Fruit fly (Drosophila melanogaster) whole organism, embryonic: ENCODE measurements around the gene cup.

Experiments used
- Awh ChIP-seq: fragments of 200-800 bp; sonication (Bioruptor generic); IDR thresholded peaks from 2 replicates; pipeline ENCODE4, ENCODE4 v1.3.6; 2022; ENCODE audit warnings: missing biosample characterization, missing genetic modification characterization
- CG10321 ChIP-seq: fragments of 200-800 bp; sonication (Bioruptor generic); IDR thresholded peaks from 2 replicates; pipeline ENCODE4 v1.3.6; 2022; ENCODE audit warnings: missing biosample characterization, missing genetic modification characterization
- CG10543 ChIP-seq: fragments of 200-800 bp; sonication (Bioruptor generic); optimal IDR thresholded peaks from 3 replicates; lab custom pipeline; 2017; ENCODE audit warnings: missing biosample characterization, mild to moderate bottlenecking, missing genetic modification characterization, moderate library complexity
- CG11398 ChIP-seq: fragments of 200-800 bp; sonication (Bioruptor generic); optimal IDR thresholded peaks from 2 replicates; lab custom pipeline; 2016; ENCODE audit warnings: missing biosample characterization, missing genetic modification characterization
- CG14441 ChIP-seq: fragments of 200-800 bp; sonication (Bioruptor generic); IDR thresholded peaks from 2 replicates; pipeline ENCODE4 v1.3.6; 2022; ENCODE audit warnings: missing biosample characterization, missing genetic modification characterization
- CG15011 ChIP-seq: fragments of 200-800 bp; sonication (Bioruptor generic); optimal IDR thresholded peaks from 3 replicates; lab custom pipeline; 2018; ENCODE audit warnings: missing biosample characterization, mild to moderate bottlenecking, missing genetic modification characterization
- CG17568 ChIP-seq: fragments of 200-800 bp; sonication (Bioruptor generic); optimal IDR thresholded peaks from 2 replicates; lab custom pipeline; 2018; ENCODE audit warnings: missing biosample characterization, mild to moderate bottlenecking, missing genetic modification characterization, moderate library complexity
- CG17802 ChIP-seq: fragments of 200-800 bp; sonication (Bioruptor generic); optimal IDR thresholded peaks from 2 replicates; lab custom pipeline; 2018; ENCODE audit warnings: missing biosample characterization, mild to moderate bottlenecking, missing genetic modification characterization, moderate library complexity
- CG3726 ChIP-seq: fragments of 200-800 bp; sonication (Bioruptor generic); IDR thresholded peaks from 3 replicates; pipeline ENCODE4, ENCODE4 v1.3.6; 2022; ENCODE audit warnings: missing biosample characterization, missing genetic modification characterization
- CG42726 ChIP-seq: fragments of 200-800 bp; sonication (Bioruptor generic); IDR thresholded peaks from 2 replicates; pipeline ENCODE4 v1.3.6; 2022; ENCODE audit warnings: missing biosample characterization, missing genetic modification characterization; ENCODE audit not compliant: partially characterized antibody
- CG4820 ChIP-seq: fragments of 200-800 bp; sonication (Bioruptor generic); optimal IDR thresholded peaks from 3 replicates; lab custom pipeline; 2016; ENCODE audit warnings: missing biosample characterization, missing genetic modification characterization
- CG5953 ChIP-seq: fragments of 200-800 bp; sonication (Bioruptor generic); IDR thresholded peaks from 2 replicates; pipeline ENCODE4 v1.3.6; 2022; ENCODE audit warnings: missing biosample characterization, missing genetic modification characterization
- CG6813 ChIP-seq: fragments of 200-800 bp; sonication (Bioruptor generic); optimal IDR thresholded peaks from 2 replicates; lab custom pipeline; 2017; ENCODE audit warnings: missing biosample characterization, missing genetic modification characterization, mild to moderate bottlenecking, moderate library complexity, missing genetic modification reagents
- CG7372 ChIP-seq: fragments of 200-800 bp; sonication (Bioruptor generic); IDR thresholded peaks from 2 replicates; pipeline ENCODE4 v1.3.6; 2022; ENCODE audit warnings: missing biosample characterization, missing genetic modification characterization
- CG8944 ChIP-seq: fragments of 200-800 bp; sonication (Bioruptor generic); optimal IDR thresholded peaks from 3 replicates; lab custom pipeline; 2016; ENCODE audit warnings: missing biosample characterization, missing genetic modification characterization
- CG9876 ChIP-seq: fragments of 200-800 bp; sonication (Bioruptor generic); optimal IDR thresholded peaks from 2 replicates; lab custom pipeline; 2016; ENCODE audit warnings: missing biosample characterization, missing genetic modification characterization
- CTCF ChIP-seq: fragments of 200-800 bp; sonication (Bioruptor generic); optimal IDR thresholded peaks from 2 replicates; lab custom pipeline; 2017; ENCODE audit warnings: missing biosample characterization, mild to moderate bottlenecking, missing genetic modification characterization, moderate library complexity
- Chrac-16 ChIP-seq: fragments of 200-800 bp; sonication (Bioruptor generic); optimal IDR thresholded peaks from 3 replicates; lab custom pipeline; 2016; ENCODE audit warnings: missing biosample characterization, missing genetic modification characterization
- Dref ChIP-seq: fragments of 200-800 bp; sonication (Bioruptor generic); IDR thresholded peaks from 2 replicates; pipeline ENCODE4 v1.3.6; 2022; ENCODE audit warnings: missing biosample characterization, missing genetic modification characterization
- Drgx ChIP-seq: fragments of 200-800 bp; sonication (Bioruptor generic); IDR thresholded peaks from 2 replicates; pipeline ENCODE4 v1.3.6; 2022; ENCODE audit warnings: missing biosample characterization, missing genetic modification characterization
- Eip74EF ChIP-seq, 2 experiments: fragments of 200-800 bp in 1 of 2; fragments of >200 bp in 1 of 2; sonication (Bioruptor generic) in 1 of 2; optimal IDR thresholded peaks; 2 replicates each; lab custom pipeline; 2017 to 2019; ENCODE audit warnings: missing biosample characterization in 2 of 2, missing genetic modification characterization in 2 of 2, mild to moderate bottlenecking in 1 of 2, moderate library complexity in 1 of 2
- GATAe ChIP-seq: fragments of 200-800 bp; sonication (Bioruptor generic); conservative IDR thresholded peaks from 2 replicates; pipeline ENCODE4 v1.3.6; 2022; ENCODE audit warnings: missing biosample characterization, missing genetic modification characterization
- HLH4C ChIP-seq: fragments of 200-800 bp; sonication (Bioruptor generic); IDR thresholded peaks from 3 replicates; pipeline ENCODE4 v1.3.6; 2022; ENCODE audit warnings: missing biosample characterization, missing genetic modification characterization; ENCODE audit not compliant: partially characterized antibody
- Max ChIP-seq: fragments of 200-800 bp; sonication (Bioruptor generic); optimal IDR thresholded peaks from 2 replicates; lab custom pipeline; 2016; ENCODE audit warnings: missing biosample characterization, mild to moderate bottlenecking, missing genetic modification characterization
- Med ChIP-seq: fragments of 200-800 bp; sonication (Bioruptor generic); peaks from one replicate; lab custom pipeline; 2016; ENCODE audit warnings: missing biosample characterization, missing genetic modification characterization, mild to moderate bottlenecking, inconsistent platforms, moderate library complexity
- Meics ChIP-seq: fragments of 200-800 bp; sonication (Bioruptor generic); optimal IDR thresholded peaks from 2 replicates; lab custom pipeline; 2017; ENCODE audit warnings: missing biosample characterization, mild to moderate bottlenecking, missing genetic modification characterization
- NFAT ChIP-seq: fragments of 200-800 bp; sonication (Bioruptor generic); IDR thresholded peaks from 2 replicates; pipeline ENCODE4 v1.3.6; 2022; ENCODE audit warnings: missing biosample characterization, missing genetic modification characterization
- Sox100B ChIP-seq: fragments of 200-800 bp; sonication (Bioruptor generic); optimal IDR thresholded peaks from 3 replicates; lab custom pipeline; 2018; ENCODE audit warnings: missing biosample characterization, mild to moderate bottlenecking, missing genetic modification characterization
- Ssrp ChIP-seq: fragments of 200-800 bp; sonication (Bioruptor generic); optimal IDR thresholded peaks from 2 replicates; lab custom pipeline; 2018; ENCODE audit warnings: missing biosample characterization, mild to moderate bottlenecking, missing genetic modification characterization, moderate library complexity
- Taf1 ChIP-seq: fragments of 200-800 bp; sonication (Bioruptor generic); IDR thresholded peaks from 2 replicates; pipeline ENCODE4 v1.3.6; 2022; ENCODE audit warnings: missing biosample characterization, missing genetic modification characterization
- Xrp1 ChIP-seq: fragments of 200-800 bp; sonication (Bioruptor generic); IDR thresholded peaks from 2 replicates; pipeline ENCODE4 v1.3.6; 2022; ENCODE audit warnings: missing biosample characterization, missing genetic modification characterization
- ab ChIP-seq: fragments of 200-800 bp; sonication (Bioruptor generic); optimal IDR thresholded peaks from 2 replicates; lab custom pipeline; 2016; ENCODE audit warnings: missing biosample characterization, missing genetic modification characterization
- cwo ChIP-seq: fragments of 200-800 bp; sonication (Bioruptor generic); optimal IDR thresholded peaks from 3 replicates; lab custom pipeline; 2017; ENCODE audit warnings: missing biosample characterization, missing genetic modification characterization, mild to moderate bottlenecking, moderate library complexity, missing genetic modification reagents
- emc ChIP-seq: fragments of 200-800 bp; sonication (Bioruptor generic); optimal IDR thresholded peaks from 2 replicates; lab custom pipeline; 2016; ENCODE audit warnings: missing biosample characterization, missing genetic modification characterization
- esg ChIP-seq: fragments of 200-800 bp; sonication (Bioruptor generic); conservative IDR thresholded peaks from 2 replicates; pipeline ENCODE4 v1.3.6; 2022; ENCODE audit warnings: missing biosample characterization, missing genetic modification characterization
- gcm ChIP-seq: fragments of 200-800 bp; sonication (Bioruptor generic); optimal IDR thresholded peaks from 2 replicates; lab custom pipeline; 2019; ENCODE audit warnings: missing biosample characterization, mild to moderate bottlenecking, missing genetic modification characterization, moderate library complexity
- gem ChIP-seq: fragments of 200-800 bp; sonication (Bioruptor generic); optimal IDR thresholded peaks from 2 replicates; lab custom pipeline; 2019; ENCODE audit warnings: missing biosample characterization, mild to moderate bottlenecking, missing genetic modification characterization, moderate library complexity
- gsb ChIP-seq: fragments of 200-800 bp; sonication (Bioruptor generic); IDR thresholded peaks from 2 replicates; pipeline ENCODE4 v1.3.6; 2022; ENCODE audit warnings: missing biosample characterization, missing genetic modification characterization
- gsb-n ChIP-seq: fragments of 200-800 bp; sonication (Bioruptor generic); optimal IDR thresholded peaks from 3 replicates; lab custom pipeline; 2018; ENCODE audit warnings: missing biosample characterization, mild to moderate bottlenecking, missing genetic modification characterization
- h ChIP-seq: fragments of >200 bp; optimal IDR thresholded peaks from 2 replicates; lab custom pipeline; 2017
- ind ChIP-seq: fragments of 200-800 bp; sonication (Bioruptor generic); optimal IDR thresholded peaks from 3 replicates; lab custom pipeline; 2016; ENCODE audit warnings: missing biosample characterization, missing genetic modification characterization
- insv ChIP-seq, 2 experiments: fragments of 200-800 bp; sonication (Bioruptor generic); optimal IDR thresholded peaks; 3 replicates each; lab custom pipeline; 2016 to 2018; ENCODE audit warnings: missing biosample characterization in 2 of 2, missing genetic modification characterization in 2 of 2
- nerfin-2 ChIP-seq: fragments of 200-800 bp; sonication (Bioruptor generic); IDR thresholded peaks from 2 replicates; pipeline ENCODE4 v1.3.6; 2022; ENCODE audit warnings: missing biosample characterization, missing genetic modification characterization; ENCODE audit not compliant: partially characterized antibody
- peb ChIP-seq: fragments of 200-800 bp; sonication (Bioruptor generic); IDR thresholded peaks from 2 replicates; pipeline ENCODE4 v1.3.6; 2022; ENCODE audit warnings: missing biosample characterization, missing genetic modification characterization
- row ChIP-seq: fragments of 200-800 bp; sonication (Bioruptor generic); IDR thresholded peaks from 3 replicates; pipeline ENCODE4 v1.3.6; 2022; ENCODE audit warnings: missing biosample characterization, missing genetic modification characterization
- salm ChIP-seq: fragments of 200-800 bp; sonication (Bioruptor generic); optimal IDR thresholded peaks from 2 replicates; lab custom pipeline; 2018; ENCODE audit warnings: missing biosample characterization, mild to moderate bottlenecking, missing genetic modification characterization
- schlank ChIP-seq: fragments of 200-800 bp; sonication (Bioruptor generic); optimal IDR thresholded peaks from 2 replicates; lab custom pipeline; 2018; ENCODE audit warnings: missing biosample characterization, mild to moderate bottlenecking, missing genetic modification characterization
- stc ChIP-seq: fragments of 200-800 bp; sonication (Bioruptor generic); IDR thresholded peaks from 2 replicates; pipeline ENCODE4 v1.3.6; 2022; ENCODE audit warnings: missing biosample characterization, missing genetic modification characterization
- zen ChIP-seq: fragments of 200-800 bp; sonication (Bioruptor generic); optimal IDR thresholded peaks from 3 replicates; lab custom pipeline; 2018; ENCODE audit warnings: missing biosample characterization, mild to moderate bottlenecking, missing genetic modification characterization, moderate library complexity

The cup gene

DNA sequence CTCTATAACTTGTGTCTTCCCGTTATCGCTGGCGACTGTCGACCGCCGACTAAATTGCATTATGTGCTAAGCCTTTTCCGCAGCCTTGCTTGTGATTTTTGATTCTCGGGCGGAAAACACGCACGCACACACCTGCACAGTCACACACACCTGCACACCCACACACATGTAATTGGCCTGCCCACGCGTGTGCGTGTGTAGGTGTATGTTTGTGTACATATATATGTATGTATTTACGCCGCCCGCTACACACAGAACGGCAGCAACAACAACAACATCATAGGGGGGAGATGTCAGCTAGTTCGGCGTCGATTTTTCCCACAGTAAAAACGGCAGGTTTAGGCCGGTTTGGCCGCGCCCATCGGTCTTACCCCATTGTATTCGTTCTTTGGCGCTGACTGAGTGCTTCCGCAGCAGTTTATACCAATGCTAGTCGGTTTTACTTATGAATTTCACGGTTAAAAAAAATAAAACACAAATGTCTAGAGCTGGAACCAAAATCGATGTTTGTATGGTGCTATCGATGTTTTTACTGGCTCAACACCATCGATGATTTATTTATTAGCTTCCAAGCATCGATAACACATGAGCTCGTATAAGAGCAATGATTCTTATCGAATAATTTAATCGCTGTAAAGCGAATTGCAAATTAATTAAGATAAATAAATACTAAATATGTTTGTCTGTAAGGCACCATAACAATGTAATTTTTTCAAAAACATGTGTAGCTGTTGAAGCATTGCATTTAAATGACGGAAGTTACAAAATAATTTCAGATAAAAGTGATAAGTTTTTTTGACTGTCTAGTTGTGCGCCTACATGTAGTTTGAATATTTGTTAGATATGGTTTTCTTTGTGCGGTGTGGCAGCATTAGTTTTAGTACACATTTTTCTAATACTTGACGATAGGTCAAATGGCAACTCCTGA lies 59.6 kb downstream of the cup start, which contains the start of gene homer (continued):
- TF ChIP-seq insv (GFP tag; optimal IDR thresholded peaks at IDR 0.05; lab: Kevin White, UChicago) (no peak), Ssrp (no peak), gem (tag; lab: Kevin White, UChicago) (no peak), row (peak; percentile 47; the same call in 2 of the 3 replicates), Drgx (GFP tag; lab: Robert Waterston, UW) (no peak), stc (GFP tag; lab: Robert Waterston, UW) (no peak; the same call in 1 of the 2 replicates), zen (tag; lab: Kevin White, UChicago) (peak; percentile 38), Awh (GFP tag; lab: Robert Waterston, UW) (no peak), cwo (no peak), Eip74EF (GFP tag; optimal IDR thresholded peaks at IDR 0.05; lab: Kevin White, UChicago) (no peak), ab (no peak), CG7372 (GFP tag; lab: Robert Waterston, UW) (0 out of 2 replicates have a peak, but pooled peaks have one; percentile 11), HLH4C (GFP tag; lab: Robert Waterston, UW) (peak; percentile 97), ind (peak; percentile 16), Meics (no peak), Sox100B (GFP tag; lab: Kevin White, UChicago) (no peak), CG10543 (peak; percentile 50), gcm (GFP tag; lab: Kevin White, UChicago) (no peak), Dref (GFP tag; lab: Robert Waterston, UW) (peak; percentile 98)
- TF ChIP-seq, all 482 proteins: peak for 129

DNA sequence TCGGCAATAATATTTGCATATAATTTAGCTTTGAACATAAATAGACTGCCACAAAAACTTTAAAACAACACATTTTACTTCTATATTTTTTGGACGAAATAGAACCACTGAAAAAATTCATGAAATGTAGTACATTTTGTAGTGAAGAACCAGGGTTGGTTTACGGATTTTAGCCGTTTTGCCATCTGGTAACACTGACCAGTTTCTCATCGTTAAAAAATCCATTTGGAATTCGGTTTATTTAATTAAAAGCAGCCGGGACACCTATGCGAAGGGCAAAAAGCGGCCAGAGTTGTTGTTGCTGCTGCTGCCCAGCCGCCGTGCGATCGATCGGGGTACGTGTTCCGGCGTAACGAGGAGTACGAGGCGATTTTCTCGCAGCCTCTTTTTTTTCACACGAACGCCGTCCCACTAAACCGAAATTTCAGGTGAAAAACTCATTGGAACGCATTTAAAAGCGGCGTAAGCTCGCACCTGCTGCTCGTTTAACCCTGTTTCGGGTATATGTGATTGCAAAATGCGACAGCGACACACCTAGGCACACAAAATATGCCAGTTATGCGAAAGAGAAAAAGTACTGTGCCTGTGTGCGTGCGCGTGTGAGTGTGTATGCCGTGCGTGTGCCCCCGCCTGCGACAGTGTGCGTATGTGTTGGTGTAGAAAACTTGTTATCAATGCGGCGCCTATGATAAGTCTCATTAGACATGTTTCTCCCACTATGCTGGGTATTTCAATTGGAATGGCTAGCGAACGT lies 60.5 kb downstream of the cup start, which contains the start of gene Liprin-alpha:
Gene Liprin-alpha, plus strand, starts transcription at position 154 of the 754 bp plus-strand sequence.
- TF ChIP-seq peb (GFP tag; lab: Robert Waterston, UW): no peak
- no peak for TF ChIP-seq CG5953 (GFP tag; lab: Robert Waterston, UW)
- no peak for TF ChIP-seq Xrp1 (GFP tag; lab: Robert Waterston, UW)
- no peak for TF ChIP-seq CG4820 (GFP tag; lab: Kevin White, UChicago)
- TF ChIP-seq CG6813: no peak
- no peak for TF ChIP-seq CG10321 (GFP tag; lab: Robert Waterston, UW)
- no peak for TF ChIP-seq Chrac-16 (GFP tag; lab: Kevin White, UChicago)
- TF ChIP-seq CG17568: no peak
- no peak for TF ChIP-seq CG15011 (GFP tag; lab: Kevin White, UChicago)
- no peak for TF ChIP-seq CG8944 (GFP tag; lab: Kevin White, UChicago)
- TF ChIP-seq NFAT (GFP tag; lab: Robert Waterston, UW): no peak
- TF ChIP-seq salm (tag; lab: Kevin White, UChicago): no peak
- TF ChIP-seq CTCF (GFP tag; lab: Kevin White, UChicago): no peak
- TF ChIP-seq CG9876: no peak
- TF ChIP-seq CG3726: no peak
- no peak for TF ChIP-seq emc (GFP tag; lab: Kevin White, UChicago)
- TF ChIP-seq CG17802 (tag; lab: Kevin White, UChicago): no peak
- no peak for TF ChIP-seq esg
- TF ChIP-seq schlank (tag; lab: Kevin White, UChicago): no peak
- TF ChIP-seq h: no peak
- TF ChIP-seq CG11398 (GFP tag; lab: Kevin White, UChicago): no peak
- TF ChIP-seq Taf1 (GFP tag; lab: Robert Waterston, UW): no peak
- TF ChIP-seq CG14441 (GFP tag; lab: Robert Waterston, UW): no peak
- 0 out of 2 replicates have a peak, but pooled peaks have one; percentile 5 for TF ChIP-seq CG42726 (GFP tag; lab: Robert Waterston, UW)
- no peak for TF ChIP-seq nerfin-2 (GFP tag; lab: Robert Waterston, UW)
- peak; percentile 79 for TF ChIP-seq Med (GFP tag; lab: Kevin White, UChicago)
- TF ChIP-seq GATAe (GFP tag; lab: Robert Waterston, UW): peak; percentile 80
- no peak for TF ChIP-seq Max (GFP tag; lab: Kevin White, UChicago)
- no peak for TF ChIP-seq gsb
- TF ChIP-seq gsb-n (tag; lab: Kevin White, UChicago): no peak
